Worm (Caenorhabditis elegans): ENCODE measurements around the gene Y17G9B.5.
"Not testable (repeated sequence)": the region's sequence is repeated elsewhere in the genome, so short reads cannot be mapped to it uniquely, and the experiment has no call there.

DNA sequence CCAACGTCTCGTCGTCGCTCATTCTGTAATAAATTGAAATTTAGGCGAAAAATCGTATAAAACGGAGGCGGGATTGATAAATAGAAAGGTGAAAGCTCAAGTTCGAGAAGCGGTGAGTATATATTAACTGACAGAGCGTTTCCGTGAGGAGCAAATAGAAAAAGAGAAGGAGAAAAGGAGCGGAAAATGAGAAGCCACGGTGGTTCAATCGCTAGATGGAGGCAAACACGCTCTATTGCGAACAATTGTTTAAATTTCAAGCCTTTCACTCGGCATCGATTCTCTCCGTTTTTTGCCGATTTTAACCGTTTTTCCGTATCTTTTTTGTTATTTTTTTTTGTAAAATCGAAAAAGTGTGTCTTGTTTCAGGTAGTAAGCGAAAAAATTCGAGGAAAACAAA, 34.3 kb upstream of the Y17G9B.5 start, which contains the start of gene miro-1:
- TF ChIP-seq xbp-1 (tag; optimal IDR thresholded peaks at IDR 0.05); ztf-4 (tag; optimal IDR thresholded peaks at IDR 0.05); grh-1 (GFP tag; IDR thresholded peaks at IDR 0.05); efl-1 (optimal IDR thresholded peaks at IDR 0.05); efl-1 (GFP tag; optimal IDR thresholded peaks at IDR 0.05 in 1 of 2); aly-2 (tag; optimal IDR thresholded peaks at IDR 0.05); ztf-11 (tag; optimal IDR thresholded peaks at IDR 0.05); lir-3 (tag; optimal IDR thresholded peaks at IDR 0.05; ENCODE audit: poor library complexity); egl-27 (tag; optimal IDR thresholded peaks at IDR 0.05): not testable (repeated sequence)

Measured in whole organism, L1 larva.